Worm (Caenorhabditis elegans) whole organism, L4 larva: ENCODE data around the gene tag-151.

Source experiments
- F10B5.3 ChIP-seq: sonication (generic microtip); optimal IDR thresholded peaks from 2 replicates; lab custom pipeline; 2016; ENCODE audit warnings: mild to moderate bottlenecking, missing genetic modification characterization, missing compliant biosample characterization
- Y105C5A.15 ChIP-seq: fragments of 200-800 bp; sonication (Bioruptor generic); IDR thresholded peaks from 2 replicates; pipeline ENCODE4 v1.3.6; 2022; ENCODE audit warnings: missing genetic modification characterization, missing compliant biosample characterization
- Y75B8A.6 ChIP-seq: fragments of 200-800 bp; sonication (Bioruptor generic); IDR thresholded peaks from 2 replicates; pipeline ENCODE4 v1.3.6; 2022; ENCODE audit warnings: missing genetic modification reagents, missing genetic modification characterization, missing compliant biosample characterization
- aly-2 ChIP-seq: sonication (generic microtip); optimal IDR thresholded peaks from 2 replicates; lab custom pipeline; 2018; ENCODE audit warnings: missing biosample characterization, missing genetic modification characterization
- attf-4 ChIP-seq: sonication (generic microtip); optimal IDR thresholded peaks from 3 replicates; lab custom pipeline; 2017; ENCODE audit warnings: missing biosample characterization, missing genetic modification characterization
- ceh-20 ChIP-seq: fragments of 200-800 bp; sonication (Bioruptor generic); IDR thresholded peaks from 2 replicates; pipeline ENCODE4 v1.3.6; 2022; ENCODE audit warnings: missing genetic modification reagents, missing genetic modification characterization, missing compliant biosample characterization
- ceh-28 ChIP-seq: fragments of 150-350 bp; optimal IDR thresholded peaks from 2 replicates; lab custom pipeline; 2014; ENCODE audit warnings: missing biosample characterization, missing genetic modification reagents, missing genetic modification characterization
- ceh-62 ChIP-seq: sonication (generic microtip); optimal IDR thresholded peaks from 2 replicates; lab custom pipeline; 2017; ENCODE audit warnings: missing biosample characterization, missing genetic modification characterization
- ces-1 ChIP-seq: fragments of 150-350 bp; sonication (generic microtip); optimal IDR thresholded peaks from 4 replicates; lab custom pipeline; 2014; ENCODE audit warnings: missing biosample characterization, missing genetic modification reagents, missing genetic modification characterization
- cey-2 ChIP-seq: sonication (generic microtip); optimal IDR thresholded peaks from 3 replicates; lab custom pipeline; 2017; ENCODE audit warnings: missing genetic modification characterization, mild to moderate bottlenecking, missing compliant biosample characterization, antibody characterized with exemption, borderline replicate concordance; ENCODE audit not compliant: insufficient read depth
- ctbp-1 ChIP-seq: fragments of 200-800 bp; sonication (Bioruptor generic); IDR thresholded peaks from 2 replicates; pipeline ENCODE4 v1.3.6; 2022; ENCODE audit warnings: missing genetic modification reagents, missing genetic modification characterization, missing compliant biosample characterization
- daf-16 ChIP-seq, 3 experiments: sonication (generic microtip); optimal IDR thresholded peaks; 2 replicates each; lab custom pipeline; 2016 to 2017; ENCODE audit warnings: missing genetic modification characterization in 3 of 3, missing genetic modification reagents in 3 of 3, mild to moderate bottlenecking in 2 of 3, missing compliant biosample characterization in 2 of 3, missing biosample characterization in 1 of 3, moderate library complexity in 1 of 3
- dmd-6 ChIP-seq: fragments of 200-800 bp; sonication (Bioruptor generic); IDR thresholded peaks from 2 replicates; pipeline ENCODE4 v1.3.6; 2022; ENCODE audit warnings: missing genetic modification reagents, missing genetic modification characterization, missing compliant biosample characterization
- dmd-8 ChIP-seq: fragments of 200-800 bp; sonication (Bioruptor generic); IDR thresholded peaks from 2 replicates; pipeline ENCODE4 v1.3.6; 2022; ENCODE audit warnings: missing genetic modification characterization, missing compliant biosample characterization
- dpl-1 ChIP-seq: fragments of 150-350 bp; optimal IDR thresholded peaks from 2 replicates; lab custom pipeline; 2014; ENCODE audit warnings: missing biosample characterization, missing genetic modification reagents, missing genetic modification characterization
- egl-43 ChIP-seq: fragments of 200-800 bp; sonication (Bioruptor generic); IDR thresholded peaks from 2 replicates; pipeline ENCODE4 v1.3.6; 2022; ENCODE audit warnings: missing genetic modification reagents, missing genetic modification characterization, missing compliant biosample characterization
- fkh-10 ChIP-seq: fragments of 150-350 bp; optimal IDR thresholded peaks from 2 replicates; lab custom pipeline; 2014; ENCODE audit warnings: missing biosample characterization, missing genetic modification reagents, missing genetic modification characterization
- fos-1 ChIP-seq: fragments of 150-350 bp; optimal IDR thresholded peaks from 2 replicates; lab custom pipeline; 2014; ENCODE audit warnings: missing biosample characterization, missing genetic modification characterization
- hif-1 ChIP-seq, 2 experiments: sonication (generic microtip); optimal IDR thresholded peaks; 2 replicates each; lab custom pipeline; 2016 to 2017; ENCODE audit warnings: missing compliant biosample characterization in 2 of 2, missing genetic modification characterization in 2 of 2, missing genetic modification reagents in 2 of 2, missing genotype in 2 of 2, mild to moderate bottlenecking in 1 of 2
- hlh-11 ChIP-seq: fragments of 200-800 bp; sonication (Bioruptor generic); optimal IDR thresholded peaks from 2 replicates; lab custom pipeline; 2018; ENCODE audit warnings: mild to moderate bottlenecking, missing genetic modification characterization, missing compliant biosample characterization
- hlh-30 ChIP-seq: sonication (generic microtip); optimal IDR thresholded peaks from 2 replicates; lab custom pipeline; 2017; ENCODE audit warnings: antibody characterized with exemption, mild to moderate bottlenecking, missing genetic modification characterization, missing compliant biosample characterization; ENCODE audit not compliant: insufficient read depth
- lin-1 ChIP-seq: fragments of 200-800 bp; sonication (Bioruptor generic); IDR thresholded peaks from 2 replicates; pipeline ENCODE4 v1.3.6; 2022; ENCODE audit warnings: missing genetic modification reagents, missing genetic modification characterization, missing compliant biosample characterization
- lin-29 ChIP-seq: fragments of 200-800 bp; sonication (Bioruptor generic); IDR thresholded peaks from 2 replicates; pipeline ENCODE4 v1.3.6; 2022; ENCODE audit warnings: missing genetic modification reagents, missing genetic modification characterization, missing compliant biosample characterization
- lin-38 ChIP-seq: fragments of 200-800 bp; sonication (Bioruptor generic); IDR thresholded peaks from 2 replicates; pipeline ENCODE4 v1.3.6; 2022; ENCODE audit warnings: missing genetic modification reagents, missing genetic modification characterization, missing compliant biosample characterization
- madf-5 ChIP-seq, 2 experiments: fragments of 200-800 bp; sonication (Bioruptor generic); IDR thresholded peaks; 2 replicates each; pipeline ENCODE4 v1.3.6; 2022; ENCODE audit warnings: missing compliant biosample characterization in 2 of 2, missing genetic modification characterization in 2 of 2
- mdl-1 ChIP-seq, 2 experiments: fragments of 150-350 bp in 1 of 2; sonication (generic microtip) in 1 of 2; optimal IDR thresholded peaks; 2 replicates each; lab custom pipeline; 2014 to 2017; ENCODE audit warnings: missing biosample characterization in 2 of 2, missing genetic modification characterization in 2 of 2
- mes-2 ChIP-seq: sonication (generic microtip); optimal IDR thresholded peaks from 2 replicates; lab custom pipeline; 2016; ENCODE audit warnings: missing genotype, mild to moderate bottlenecking, missing genetic modification characterization, missing compliant biosample characterization; ENCODE audit not compliant: poor library complexity, severe bottlenecking
- mxl-2 ChIP-seq: fragments of 200-800 bp; sonication (Bioruptor generic); conservative IDR thresholded peaks from 2 replicates; pipeline ENCODE4 v1.3.6; 2022; ENCODE audit warnings: missing genetic modification reagents, missing genetic modification characterization, missing compliant biosample characterization
- nhr-111 ChIP-seq: fragments of 200-800 bp; sonication (Bioruptor generic); optimal IDR thresholded peaks from 2 replicates; lab custom pipeline; 2018; ENCODE audit warnings: mild to moderate bottlenecking, missing genetic modification characterization, missing compliant biosample characterization
- nhr-237 ChIP-seq: sonication (generic microtip); optimal IDR thresholded peaks from 2 replicates; lab custom pipeline; 2017; ENCODE audit warnings: missing biosample characterization, missing genetic modification characterization
- nhr-28 ChIP-seq: fragments of 150-350 bp; optimal IDR thresholded peaks from 2 replicates; lab custom pipeline; 2014; ENCODE audit warnings: missing biosample characterization, missing genetic modification characterization
- nhr-42 ChIP-seq: fragments of 200-800 bp; sonication (Bioruptor generic); IDR thresholded peaks from 2 replicates; pipeline ENCODE4 v1.3.6; 2022; ENCODE audit warnings: missing genetic modification characterization, missing compliant biosample characterization
- nhr-77 ChIP-seq: fragments of 150-350 bp; optimal IDR thresholded peaks from 2 replicates; lab custom pipeline; 2014; ENCODE audit warnings: missing biosample characterization, missing genetic modification characterization
- pqm-1 ChIP-seq: sonication (generic microtip); optimal IDR thresholded peaks from 2 replicates; lab custom pipeline; 2017; ENCODE audit warnings: missing biosample characterization, missing genetic modification characterization
- spr-3 ChIP-seq: fragments of 200-800 bp; sonication (Bioruptor generic); optimal IDR thresholded peaks from 2 replicates; lab custom pipeline; 2018; ENCODE audit warnings: mild to moderate bottlenecking, missing genetic modification characterization, missing compliant biosample characterization
- unc-130 ChIP-seq: sonication (generic microtip); optimal IDR thresholded peaks from 2 replicates; lab custom pipeline; 2016; ENCODE audit warnings: missing genetic modification reagents, missing genetic modification characterization, missing compliant biosample characterization
- unc-62 ChIP-seq, 3 experiments: fragments of 150-350 bp in 1 of 3; sonication (generic microtip); optimal IDR thresholded peaks in 2 of 3; peaks in 1 of 3; 1 replicate in 1 of 3; 2 replicates in 2 of 3; lab custom pipeline; 2014 to 2017; ENCODE audit warnings: missing biosample characterization in 3 of 3, missing genetic modification characterization in 3 of 3, missing genetic modification reagents in 3 of 3, missing genotype in 1 of 3
- zfp-3 ChIP-seq: fragments of 200-800 bp; sonication (Bioruptor generic); conservative IDR thresholded peaks from 2 replicates; pipeline ENCODE4 v1.3.6; 2022; ENCODE audit warnings: missing genetic modification reagents, missing genetic modification characterization, missing compliant biosample characterization
- zip-2 ChIP-seq: fragments of 150-350 bp; optimal IDR thresholded peaks from 2 replicates; lab custom pipeline; 2014; ENCODE audit warnings: missing biosample characterization, missing genetic modification characterization

Gene tag-151

DNA sequence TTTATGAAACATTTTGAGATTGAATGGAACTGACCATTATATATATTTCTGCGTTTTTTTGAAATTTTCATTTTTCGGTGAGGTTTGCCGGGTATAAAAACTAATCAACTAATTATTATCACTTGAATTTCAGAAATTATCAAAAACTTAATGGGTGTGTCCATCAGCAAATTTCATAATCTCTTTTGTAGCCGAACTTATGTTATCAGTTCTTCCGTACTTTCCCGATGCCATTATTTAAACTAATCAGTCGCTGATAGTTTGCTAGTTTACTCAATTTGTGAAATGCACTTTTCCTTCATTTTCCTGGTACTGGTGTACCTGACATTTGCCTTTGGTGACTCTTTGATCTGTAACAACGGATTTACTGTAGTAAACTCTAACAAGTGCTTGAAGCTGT is 35.9 kb upstream of the tag-151 start (continued):
- TF ChIP-seq ces-1 (no peak), ceh-62 (tag; lab: Kevin White, UChicago) (no peak), lin-38 (GFP tag; lab: Robert Waterston, UW) (no peak), fos-1 (tag; lab: Kevin White, UChicago) (no peak), egl-43 (GFP tag; lab: Robert Waterston, UW) (no peak), attf-4 (tag; lab: Kevin White, UChicago) (no peak), madf-5 (GFP tag; IDR thresholded peaks at IDR 0.05; lab: Robert Waterston, UW) (no peak), nhr-237 (tag; lab: Kevin White, UChicago) (no peak), F10B5.3 (tag; lab: Kevin White, UChicago) (no peak), daf-16 (GFP tag; optimal IDR thresholded peaks at IDR 0.05; lab: Kevin White, UChicago) (no peak), daf-16 (tag; optimal IDR thresholded peaks at IDR 0.05; lab: Kevin White, UChicago) (peak; percentile 66), Y75B8A.6 (no peak), nhr-28 (peak; percentile 84), hlh-11 (tag; lab: Kevin White, UChicago) (peak; percentile 27), nhr-111 (GFP tag; lab: Kevin White, UChicago) (no peak), lin-1 (GFP tag; lab: Robert Waterston, UW) (0 out of 2 replicates have a peak, but pooled peaks have one; percentile 42), nhr-77 (tag; lab: Kevin White, UChicago) (peak; percentile 45), hlh-30 (tag; lab: Kevin White, UChicago) (no peak), dpl-1 (GFP tag; lab: Kevin White, UChicago) (no peak), ctbp-1 (GFP tag; lab: Robert Waterston, UW) (no peak), pqm-1 (tag; lab: Kevin White, UChicago) (peak; percentile 98), aly-2 (tag; lab: Kevin White, UChicago) (no peak), fkh-10 (GFP tag; lab: Kevin White, UChicago) (no peak), ceh-20 (no peak), nhr-42 (GFP tag; lab: Robert Waterston, UW) (no peak), zip-2 (tag; lab: Kevin White, UChicago) (no peak), Y105C5A.15 (GFP tag; lab: Robert Waterston, UW) (no peak)

DNA sequence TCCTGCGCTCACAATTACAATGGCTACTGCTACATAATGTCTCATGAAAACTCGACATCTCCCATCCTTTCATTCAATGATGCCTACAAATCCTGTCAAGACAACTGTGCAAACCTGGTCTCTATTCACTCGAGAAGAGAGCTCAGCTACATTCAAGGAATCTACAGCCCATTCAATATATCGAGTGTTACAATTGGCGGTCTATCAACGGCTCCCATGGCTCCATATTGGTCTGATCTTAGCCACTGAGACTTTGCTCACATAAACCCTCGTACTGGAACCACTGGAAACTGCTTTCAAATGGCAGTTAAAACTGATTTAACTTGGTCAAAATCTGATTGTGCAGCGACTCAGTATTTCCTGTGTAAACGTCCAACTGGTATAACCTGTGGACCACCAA is 34.6 kb upstream of the tag-151 start, which contains the start of gene T05A7.3:
TSS of gene T05A7.3 (plus strand) at position 301 of the 400 bp plus-strand sequence.
- TF ChIP-seq hif-1 (tag; optimal IDR thresholded peaks at IDR 0.05; lab: Kevin White, UChicago) (no peak), mdl-1 (tag; optimal IDR thresholded peaks at IDR 0.05; lab: Kevin White, UChicago) (no peak), nhr-237 (tag; lab: Kevin White, UChicago) (no peak)

- TF ChIP-seq hlh-30 (tag; lab: Kevin White, UChicago) (peak; percentile 23), mes-2 (tag; lab: Kevin White, UChicago) (no peak), lin-29 (GFP tag; lab: Robert Waterston, UW) (no peak), unc-130 (GFP tag; lab: Kevin White, UChicago) (no peak), ceh-28 (tag; lab: Kevin White, UChicago) (no peak), unc-62 (GFP tag; optimal IDR thresholded peaks at IDR 0.05 in 1 of 2; lab: Kevin White, UChicago) (no peak), unc-62 (tag; optimal IDR thresholded peaks at IDR 0.05; lab: Kevin White, UChicago) (no peak), dmd-8 (GFP tag; lab: Robert Waterston, UW) (no peak), Y105C5A.15 (GFP tag; lab: Robert Waterston, UW) (no peak), spr-3 (GFP tag; lab: Kevin White, UChicago) (no peak), mxl-2 (GFP tag; lab: Robert Waterston, UW) (no peak), daf-16 (GFP tag; optimal IDR thresholded peaks at IDR 0.05; lab: Kevin White, UChicago) (peak in 1 of 2 experiments; percentile 19), daf-16 (tag; optimal IDR thresholded peaks at IDR 0.05; lab: Kevin White, UChicago) (no peak), cey-2 (no peak), zfp-3 (GFP tag; lab: Robert Waterston, UW) (no peak), dmd-6 (GFP tag; lab: Robert Waterston, UW) (no peak)
Observed at ce11 chrII:4676241-4676640, 33.8 kb upstream of the tag-151 start.
